Worm (Caenorhabditis elegans): ENCODE results near the gene hsp-75.
A peak's percentile ranks its signal among the peaks of the same experiment; 100 is the strongest.

Gene hsp-75

ce11 chrIII:7216924-7217521, 9.5 kb downstream of the hsp-75 start:
- TF ChIP-seq Y55F3AM.14 (GFP tag; optimal IDR thresholded peaks at IDR 0.05) (no peak), lsy-2 (tag; optimal IDR thresholded peaks at IDR 0.05) (peak in 1 of 2 experiments; percentile 68), C34F6.9 (tag; optimal IDR thresholded peaks at IDR 0.05) (peak; percentile 66), ceh-82 (tag; optimal IDR thresholded peaks at IDR 0.05) (no peak), sma-9 (GFP tag; optimal IDR thresholded peaks at IDR 0.05) (peak; percentile 77), sma-9 (tag; optimal IDR thresholded peaks at IDR 0.05) (no peak), nhr-23 (tag; optimal IDR thresholded peaks at IDR 0.05) (no peak), lin-11 (tag; optimal IDR thresholded peaks at IDR 0.05) (no peak), sem-4 (tag; optimal IDR thresholded peaks at IDR 0.05) (peak; percentile 54), gmeb-1 (tag; optimal IDR thresholded peaks at IDR 0.05) (no peak), dmd-4 (tag; optimal IDR thresholded peaks at IDR 0.05) (no peak), R02D3.7 (tag; optimal IDR thresholded peaks at IDR 0.05) (no peak), elt-1 (tag; optimal IDR thresholded peaks at IDR 0.05) (no peak), lin-13 (GFP tag; optimal IDR thresholded peaks at IDR 0.05) (peak; percentile 54), nhr-21 (tag; optimal IDR thresholded peaks at IDR 0.05) (no peak), nhr-10 (tag; optimal IDR thresholded peaks at IDR 0.05) (no peak), skn-1 (tag; optimal IDR thresholded peaks at IDR 0.05) (no peak), F13H6.1 (tag; optimal IDR thresholded peaks at IDR 0.05) (peak; percentile 85), nhr-129 (tag; optimal IDR thresholded peaks at IDR 0.05) (peak; percentile 84), mab-5 (tag; optimal IDR thresholded peaks at IDR 0.05) (peak; percentile 70), unc-62 (GFP tag; optimal IDR thresholded peaks at IDR 0.05) (peak; percentile 37), ztf-4 (tag; optimal IDR thresholded peaks at IDR 0.05) (peak; percentile 24)

- TF ChIP-seq mab-5 (tag; optimal IDR thresholded peaks at IDR 0.05) (no peak), aly-2 (tag; optimal IDR thresholded peaks at IDR 0.05) (no peak), alr-1 (tag; optimal IDR thresholded peaks at IDR 0.05) (no peak), nhr-10 (tag; optimal IDR thresholded peaks at IDR 0.05) (no peak), lsy-2 (tag; optimal IDR thresholded peaks at IDR 0.05) (no peak), sma-3 (GFP tag; optimal IDR thresholded peaks at IDR 0.05) (no peak), gmeb-1 (tag; optimal IDR thresholded peaks at IDR 0.05) (no peak), nhr-23 (tag; optimal IDR thresholded peaks at IDR 0.05) (no peak), elt-3 (tag; optimal IDR thresholded peaks at IDR 0.05) (no peak), nhr-129 (tag; optimal IDR thresholded peaks at IDR 0.05) (no peak), lin-13 (GFP tag; optimal IDR thresholded peaks at IDR 0.05) (no peak), ztf-1 (GFP tag; conservative IDR thresholded peaks at IDR 0.05) (no peak), R02D3.7 (tag; optimal IDR thresholded peaks at IDR 0.05) (no peak), sma-9 (GFP tag; optimal IDR thresholded peaks at IDR 0.05) (no peak), sma-9 (tag; optimal IDR thresholded peaks at IDR 0.05) (no peak), nhr-11 (tag; optimal IDR thresholded peaks at IDR 0.05) (no peak), ceh-16 (tag; optimal IDR thresholded peaks at IDR 0.05) (no peak), ceh-82 (tag; optimal IDR thresholded peaks at IDR 0.05) (no peak), ama-1 (optimal IDR thresholded peaks at IDR 0.05) (no peak), unc-39 (tag; optimal IDR thresholded peaks at IDR 0.05) (no peak), nhr-6 (tag; optimal IDR thresholded peaks at IDR 0.05) (no peak)
These were observed 10.3 kb downstream of the hsp-75 start, which contains the start of gene R151.1 for ce11 chrIII:7216226-7216625. R151.1 (plus strand) TSS chrIII:7216526.

DNA sequence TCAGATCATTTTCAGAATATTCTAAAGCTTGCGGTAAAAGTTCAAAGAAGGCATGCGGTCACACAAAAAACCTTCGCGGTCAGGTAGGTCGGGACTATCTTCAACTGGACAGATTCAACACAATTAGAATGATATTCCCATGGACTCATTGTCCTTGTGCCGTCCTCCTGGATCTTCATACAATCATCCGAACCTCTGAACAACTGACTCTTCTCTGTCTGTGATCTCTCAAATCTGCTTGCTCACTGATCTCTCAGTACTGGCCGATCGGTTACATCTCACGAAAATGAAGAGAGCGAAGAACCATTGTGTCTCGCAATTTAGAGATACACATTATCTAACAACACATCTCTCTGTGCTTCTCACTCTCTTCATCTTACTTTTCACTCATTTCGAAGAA, 11.0 kb downstream of the hsp-75 start:
- TF ChIP-seq elt-3 (tag; optimal IDR thresholded peaks at IDR 0.05), result no peak
- no peak for TF ChIP-seq R02D3.7 (tag; optimal IDR thresholded peaks at IDR 0.05)
- peak; percentile 13 for TF ChIP-seq F13H6.1 (tag; optimal IDR thresholded peaks at IDR 0.05)
- peak; percentile 55 for TF ChIP-seq nhr-129 (tag; optimal IDR thresholded peaks at IDR 0.05)
- peak; percentile 19 for TF ChIP-seq sma-9 (GFP tag; optimal IDR thresholded peaks at IDR 0.05)
- no peak for TF ChIP-seq sma-9 (tag; optimal IDR thresholded peaks at IDR 0.05)
- TF ChIP-seq lsy-2 (tag; optimal IDR thresholded peaks at IDR 0.05), result peak in 1 of 2 experiments; percentile 16

- TF ChIP-seq fos-1 (tag; optimal IDR thresholded peaks at IDR 0.05), result peak; percentile 62
- TF ChIP-seq mbf-1 (tag; optimal IDR thresholded peaks at IDR 0.05), result no peak
- TF ChIP-seq nhr-25 (tag; optimal IDR thresholded peaks at IDR 0.05), result no peak
- TF ChIP-seq aly-2 (tag; optimal IDR thresholded peaks at IDR 0.05), result no peak
- TF ChIP-seq alr-1 (tag; optimal IDR thresholded peaks at IDR 0.05), result no peak
- no peak for TF ChIP-seq lin-11 (tag; optimal IDR thresholded peaks at IDR 0.05)
- TF ChIP-seq F13H6.1 (tag; optimal IDR thresholded peaks at IDR 0.05), result no peak
- no peak for TF ChIP-seq ztf-11 (tag; optimal IDR thresholded peaks at IDR 0.05)
- no peak for TF ChIP-seq unc-55 (GFP tag; optimal IDR thresholded peaks at IDR 0.05)
- no peak for TF ChIP-seq peb-1 (tag; optimal IDR thresholded peaks at IDR 0.05)
- TF ChIP-seq ceh-16 (tag; optimal IDR thresholded peaks at IDR 0.05), result no peak
- no peak for TF ChIP-seq lsy-2 (tag; optimal IDR thresholded peaks at IDR 0.05)
- TF ChIP-seq unc-39 (tag; optimal IDR thresholded peaks at IDR 0.05), result no peak
- no peak for TF ChIP-seq C34F6.9 (tag; optimal IDR thresholded peaks at IDR 0.05)
- TF ChIP-seq nhr-6 (tag; optimal IDR thresholded peaks at IDR 0.05), result no peak
- TF ChIP-seq gmeb-1 (tag; optimal IDR thresholded peaks at IDR 0.05), result peak; percentile 19
These were observed 14.5 kb downstream of the hsp-75 start for ce11 chrIII:7212028-7212427.
